Worm (Caenorhabditis elegans) whole organism, mixed stage, embryonic: ENCODE data around the gene prde-1.

Experiments
- blmp-1 ChIP-seq: fragments of 150-350 bp; optimal IDR thresholded peaks from 2 replicates; lab custom pipeline; 2014; ENCODE audit warnings: missing biosample characterization, missing genetic modification characterization
- ceh-39 ChIP-seq: fragments of 150-350 bp; optimal IDR thresholded peaks from 2 replicates; lab custom pipeline; 2014; ENCODE audit warnings: missing biosample characterization, missing genetic modification characterization
- ceh-83 ChIP-seq: fragments of 200-800 bp; sonication (Bioruptor generic); optimal IDR thresholded peaks from 2 replicates; lab custom pipeline; 2018; ENCODE audit warnings: mild to moderate bottlenecking, missing genetic modification characterization, missing compliant biosample characterization
- elt-3 ChIP-seq: fragments of 150-350 bp; optimal IDR thresholded peaks from 2 replicates; lab custom pipeline; 2014; ENCODE audit warnings: missing biosample characterization, missing genetic modification characterization
- lin-13 ChIP-seq: fragments of 150-350 bp; optimal IDR thresholded peaks from 2 replicates; lab custom pipeline; 2014; ENCODE audit warnings: missing biosample characterization, missing genetic modification characterization
- nhr-12 ChIP-seq: fragments of 150-350 bp; optimal IDR thresholded peaks from 2 replicates; lab custom pipeline; 2014; ENCODE audit warnings: missing biosample characterization, missing genetic modification characterization
- nhr-28 ChIP-seq: fragments of 150-350 bp; optimal IDR thresholded peaks from 2 replicates; lab custom pipeline; 2014; ENCODE audit warnings: missing biosample characterization, missing genetic modification characterization
- pha-4 ChIP-seq: fragments of 150-350 bp; optimal IDR thresholded peaks from 2 replicates; lab custom pipeline; 2018; ENCODE audit warnings: missing biosample characterization, missing genetic modification reagents, missing genetic modification characterization
- snpc-4 ChIP-seq: fragments of 150-350 bp; optimal IDR thresholded peaks from 2 replicates; lab custom pipeline; 2014; ENCODE audit warnings: missing biosample characterization, missing genetic modification characterization
- unc-39 ChIP-seq: fragments of 150-350 bp; optimal IDR thresholded peaks from 2 replicates; lab custom pipeline; 2014; ENCODE audit warnings: missing biosample characterization, missing genetic modification characterization
- unc-62 ChIP-seq: fragments of 150-350 bp; optimal IDR thresholded peaks from 2 replicates; lab custom pipeline; 2014; ENCODE audit warnings: missing biosample characterization, missing genetic modification reagents, missing genetic modification characterization
- ztf-11 ChIP-seq: fragments of 150-350 bp; optimal IDR thresholded peaks from 2 replicates; lab custom pipeline; 2014; ENCODE audit warnings: missing biosample characterization, missing genetic modification characterization

DNA sequence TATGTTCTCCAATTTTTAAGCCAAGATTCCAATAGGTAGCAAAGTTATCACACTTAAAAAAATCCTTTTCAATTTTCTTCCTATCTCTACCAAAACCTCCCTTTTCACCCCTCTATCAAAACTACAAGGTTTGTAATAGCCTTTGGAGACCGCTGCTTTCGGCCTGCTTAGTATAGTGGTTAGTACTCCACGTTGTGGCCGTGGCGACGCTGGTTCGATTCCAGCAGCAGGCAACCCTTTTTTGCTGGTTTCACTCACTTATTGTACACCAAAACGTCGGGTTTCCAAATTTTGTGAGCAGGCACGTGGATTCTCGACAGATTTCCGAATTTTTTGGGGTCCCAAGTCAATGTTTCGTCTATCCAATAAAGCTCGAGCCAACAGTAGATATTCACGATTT lies 15.8 kb downstream of the prde-1 start:
- no peak for TF ChIP-seq pha-4
- no peak for TF ChIP-seq unc-39 (tag; lab: Kevin White, UChicago)
- TF ChIP-seq ceh-83 (GFP tag; lab: Kevin White, UChicago): no peak
- no peak for TF ChIP-seq nhr-28
- TF ChIP-seq blmp-1: no peak
- no peak for TF ChIP-seq snpc-4
- no peak for TF ChIP-seq unc-62 (GFP tag; lab: Kevin White, UChicago)
- TF ChIP-seq ztf-11 (tag; lab: Kevin White, UChicago): no peak
- TF ChIP-seq ceh-39 (tag; lab: Kevin White, UChicago): no peak
- TF ChIP-seq elt-3 (tag; lab: Kevin White, UChicago): no peak
- TF ChIP-seq lin-13: no peak
- TF ChIP-seq nhr-12 (tag; lab: Kevin White, UChicago): no peak
